Fruit fly (Drosophila melanogaster): ENCODE measurements around the gene sif.

DNA sequence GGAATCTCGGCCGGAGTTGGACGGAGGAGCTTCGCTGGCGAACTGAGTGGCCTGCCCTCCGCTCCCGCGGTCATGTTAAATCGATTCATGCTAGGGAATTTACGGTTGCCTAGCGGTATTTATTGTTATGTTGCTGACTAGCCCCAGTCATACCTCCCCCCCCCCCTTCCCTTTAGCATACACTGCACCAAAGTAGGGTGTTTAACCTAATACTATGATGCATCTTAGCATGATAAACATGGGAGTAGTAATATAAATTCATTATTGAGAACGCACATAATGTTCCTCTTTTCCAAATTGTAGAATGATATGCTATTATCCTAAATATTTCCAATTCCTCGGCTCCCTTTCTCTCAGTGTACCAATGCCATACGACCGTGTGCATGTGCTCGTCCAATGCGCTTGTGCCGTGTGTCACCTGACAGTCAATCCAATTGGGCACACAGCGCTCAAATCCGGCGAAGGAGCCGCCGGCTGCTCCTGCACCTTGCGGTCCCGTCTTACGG lies 138.8 kb downstream of the sif start, which contains the start of gene Tektin-C:
- TF ChIP-seq EcR (GFP tag; optimal IDR thresholded peaks at IDR 0.05) (no peak), pan (optimal IDR thresholded peaks at IDR 0.05) (no peak), usp (GFP tag; optimal IDR thresholded peaks at IDR 0.05) (no peak)

Data from whole organism.